Worm (Caenorhabditis elegans) whole organism, L2 larva: ENCODE data around the gene best-1.

Source experiments
- R02D3.7 ChIP-seq: fragments of 150-350 bp; optimal IDR thresholded peaks from 2 replicates; lab custom pipeline; 2014; ENCODE audit warnings: missing biosample characterization, missing genetic modification characterization
- ZK546.5 ChIP-seq: sonication (generic microtip); optimal IDR thresholded peaks from 2 replicates; lab custom pipeline; 2017; ENCODE audit warnings: missing biosample characterization, missing genetic modification characterization
- alr-1 ChIP-seq: fragments of 150-350 bp; optimal IDR thresholded peaks from 2 replicates; lab custom pipeline; 2014; ENCODE audit warnings: missing biosample characterization, missing genetic modification characterization
- blmp-1 ChIP-seq: sonication (generic microtip); optimal IDR thresholded peaks from 2 replicates; lab custom pipeline; 2017; ENCODE audit warnings: missing genetic modification characterization, mild to moderate bottlenecking, missing compliant biosample characterization, antibody characterized with exemption, moderate library complexity; ENCODE audit not compliant: insufficient read depth
- ceh-16 ChIP-seq: fragments of 150-350 bp; optimal IDR thresholded peaks from 2 replicates; lab custom pipeline; 2014; ENCODE audit warnings: missing biosample characterization, missing genetic modification characterization
- ceh-82 ChIP-seq: fragments of 150-350 bp; optimal IDR thresholded peaks from 2 replicates; lab custom pipeline; 2014; ENCODE audit warnings: missing biosample characterization, missing genetic modification characterization
- crh-2 ChIP-seq: sonication (generic microtip); optimal IDR thresholded peaks from 2 replicates; lab custom pipeline; 2017; ENCODE audit warnings: missing biosample characterization, missing genetic modification characterization
- dmd-4 ChIP-seq: sonication (generic microtip); optimal IDR thresholded peaks from 2 replicates; lab custom pipeline; 2017; ENCODE audit warnings: missing biosample characterization, missing genetic modification characterization
- egl-27 ChIP-seq: sonication (generic microtip); optimal IDR thresholded peaks from 3 replicates; lab custom pipeline; 2017; ENCODE audit warnings: missing biosample characterization, missing genetic modification reagents, missing genetic modification characterization
- elt-1 ChIP-seq: fragments of 150-350 bp; optimal IDR thresholded peaks from 2 replicates; lab custom pipeline; 2014; ENCODE audit warnings: missing biosample characterization, missing genetic modification characterization
- elt-3 ChIP-seq: sonication (generic microtip); optimal IDR thresholded peaks from 2 replicates; lab custom pipeline; 2017; ENCODE audit warnings: missing biosample characterization, missing genetic modification characterization
- fos-1 ChIP-seq: fragments of 150-350 bp; optimal IDR thresholded peaks from 2 replicates; lab custom pipeline; 2014; ENCODE audit warnings: missing biosample characterization, missing genetic modification characterization
- lin-13 ChIP-seq: fragments of 150-350 bp; optimal IDR thresholded peaks from 2 replicates; lab custom pipeline; 2014; ENCODE audit warnings: missing biosample characterization, missing genetic modification reagents, missing genetic modification characterization
- lin-39 ChIP-seq: fragments of 150-350 bp; optimal IDR thresholded peaks from 2 replicates; lab custom pipeline; 2014; ENCODE audit warnings: missing biosample characterization, missing genetic modification reagents, missing genetic modification characterization
- lsy-2 ChIP-seq, 2 experiments: fragments of 150-350 bp in 1 of 2; sonication (generic microtip) in 1 of 2; optimal IDR thresholded peaks; 2 replicates each; lab custom pipeline; 2014 to 2017; ENCODE audit warnings: missing biosample characterization in 2 of 2, missing genetic modification characterization in 2 of 2
- mab-5 ChIP-seq: fragments of 150-350 bp; optimal IDR thresholded peaks from 2 replicates; lab custom pipeline; 2014; ENCODE audit warnings: missing biosample characterization, missing genetic modification characterization
- mbf-1 ChIP-seq: sonication (generic microtip); optimal IDR thresholded peaks from 2 replicates; lab custom pipeline; 2017; ENCODE audit warnings: missing biosample characterization, missing genetic modification characterization
- mdl-1 ChIP-seq, 2 experiments: fragments of 150-350 bp in 1 of 2; sonication (generic microtip) in 1 of 2; optimal IDR thresholded peaks; 2 replicates each; lab custom pipeline; 2017; ENCODE audit warnings: missing biosample characterization in 2 of 2, missing genetic modification characterization in 2 of 2
- nhr-10 ChIP-seq: sonication (generic microtip); optimal IDR thresholded peaks from 2 replicates; lab custom pipeline; 2017; ENCODE audit warnings: missing biosample characterization, missing genetic modification characterization
- nhr-12 ChIP-seq: fragments of 150-350 bp; optimal IDR thresholded peaks from 2 replicates; lab custom pipeline; 2014; ENCODE audit warnings: missing biosample characterization, missing genetic modification characterization
- nhr-129 ChIP-seq: fragments of 150-350 bp; optimal IDR thresholded peaks from 2 replicates; lab custom pipeline; 2014; ENCODE audit warnings: missing biosample characterization, missing genetic modification characterization
- nhr-21 ChIP-seq: fragments of 150-350 bp; optimal IDR thresholded peaks from 2 replicates; lab custom pipeline; 2014; ENCODE audit warnings: missing biosample characterization, missing genetic modification characterization
- nhr-237 ChIP-seq: fragments of 150-350 bp; optimal IDR thresholded peaks from 2 replicates; lab custom pipeline; 2014; ENCODE audit warnings: missing biosample characterization, missing genetic modification characterization
- nhr-77 ChIP-seq: fragments of 150-350 bp; optimal IDR thresholded peaks from 2 replicates; lab custom pipeline; 2014; ENCODE audit warnings: missing biosample characterization, missing genetic modification characterization
- peb-1 ChIP-seq: fragments of 150-350 bp; optimal IDR thresholded peaks from 2 replicates; lab custom pipeline; 2014; ENCODE audit warnings: missing biosample characterization, missing genetic modification characterization
- sem-4 ChIP-seq: fragments of 150-350 bp; optimal IDR thresholded peaks from 2 replicates; lab custom pipeline; 2014; ENCODE audit warnings: missing biosample characterization, missing genetic modification reagents, missing genetic modification characterization
- sma-3 ChIP-seq: sonication (generic microtip); optimal IDR thresholded peaks from 2 replicates; lab custom pipeline; 2016; ENCODE audit warnings: missing genetic modification reagents, missing genetic modification characterization, missing compliant biosample characterization
- sma-9 ChIP-seq, 2 experiments: fragments of 150-350 bp in 1 of 2; sonication (generic microtip) in 1 of 2; optimal IDR thresholded peaks; 2 replicates each; lab custom pipeline; 2014 to 2016; ENCODE audit warnings: missing genetic modification characterization in 2 of 2, mild to moderate bottlenecking in 1 of 2, missing biosample characterization in 1 of 2, missing compliant biosample characterization in 1 of 2, missing genetic modification reagents in 1 of 2, moderate library complexity in 1 of 2
- snpc-4 ChIP-seq: fragments of 150-350 bp; optimal IDR thresholded peaks from 2 replicates; lab custom pipeline; 2014; ENCODE audit warnings: missing biosample characterization, missing genetic modification characterization
- unc-55 ChIP-seq: fragments of 150-350 bp; sonication (generic microtip); optimal IDR thresholded peaks from 3 replicates; lab custom pipeline; 2014; ENCODE audit warnings: missing biosample characterization, missing genetic modification reagents, missing genetic modification characterization
- ztf-1 ChIP-seq: fragments of 200-800 bp; sonication (Bioruptor generic); conservative IDR thresholded peaks from 2 replicates; pipeline ENCODE4 v1.3.6; 2022; ENCODE audit warnings: missing genetic modification characterization, missing compliant biosample characterization
- ztf-11 ChIP-seq: sonication (generic microtip); optimal IDR thresholded peaks from 2 replicates; lab custom pipeline; 2017; ENCODE audit warnings: missing biosample characterization, missing genetic modification characterization
- ztf-4 ChIP-seq: fragments of 150-350 bp; optimal IDR thresholded peaks from 2 replicates; lab custom pipeline; 2014; ENCODE audit warnings: missing biosample characterization, missing genetic modification characterization

best-1 gene

DNA sequence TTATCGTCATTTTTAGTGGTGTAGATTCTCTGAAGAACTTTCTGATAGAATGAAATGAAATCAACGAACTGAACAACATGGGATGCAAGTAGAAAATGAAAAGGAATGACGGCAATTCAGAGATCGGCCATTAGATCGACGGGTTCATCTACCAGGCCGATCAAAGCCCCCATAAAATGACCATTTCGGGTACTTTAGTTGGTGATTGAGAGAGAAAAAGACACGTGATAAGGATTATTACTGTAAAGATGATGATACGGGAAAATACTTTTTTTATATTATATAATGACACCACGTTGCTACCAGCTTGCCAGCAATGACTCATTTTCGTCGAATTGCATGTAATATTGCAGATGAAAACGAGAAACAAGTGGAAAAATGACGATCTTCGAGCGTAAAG is at the start of gene best-1:
Gene best-1 (minus strand): TSS at position 29 of the 400 bp plus-strand sequence.
- no peak for TF ChIP-seq lsy-2 (tag; optimal IDR thresholded peaks at IDR 0.05; lab: Kevin White, UChicago)
- TF ChIP-seq ZK546.5 = no peak
- no peak for TF ChIP-seq fos-1 (tag; lab: Kevin White, UChicago)
- TF ChIP-seq nhr-12 (tag; lab: Kevin White, UChicago) = no peak
- peak; percentile 5 for TF ChIP-seq nhr-129 (tag; lab: Kevin White, UChicago)
- TF ChIP-seq mbf-1 (tag; lab: Kevin White, UChicago) = no peak
- TF ChIP-seq nhr-77 (tag; lab: Kevin White, UChicago) = no peak
- TF ChIP-seq elt-1 = no peak
- TF ChIP-seq ztf-11 (tag; lab: Kevin White, UChicago) = no peak
- TF ChIP-seq peb-1 (tag; lab: Kevin White, UChicago) = no peak
- TF ChIP-seq lin-39 = no peak
- TF ChIP-seq mab-5 = no peak
- TF ChIP-seq nhr-237 (tag; lab: Kevin White, UChicago) = no peak
- TF ChIP-seq nhr-10 (tag; lab: Kevin White, UChicago) = no peak
- TF ChIP-seq blmp-1 (tag; lab: Kevin White, UChicago) = peak; percentile 26
- TF ChIP-seq snpc-4 = no peak
- no peak for TF ChIP-seq ceh-82 (tag; lab: Kevin White, UChicago)
- TF ChIP-seq elt-3 (tag; lab: Kevin White, UChicago) = no peak
- TF ChIP-seq ztf-4 (tag; lab: Kevin White, UChicago) = no peak
- TF ChIP-seq crh-2 (tag; lab: Kevin White, UChicago) = peak; percentile 26
- no peak for TF ChIP-seq dmd-4 (tag; lab: Kevin White, UChicago)
- TF ChIP-seq nhr-21 = peak; percentile 74
- TF ChIP-seq sma-9 (GFP tag; optimal IDR thresholded peaks at IDR 0.05; lab: Kevin White, UChicago) = peak; percentile 82
- no peak for TF ChIP-seq sma-9 (tag; optimal IDR thresholded peaks at IDR 0.05; lab: Kevin White, UChicago)
- no peak for TF ChIP-seq unc-55 (GFP tag; lab: Kevin White, UChicago)
- TF ChIP-seq ceh-16 (tag; lab: Kevin White, UChicago) = no peak
- no peak for TF ChIP-seq mdl-1 (tag; optimal IDR thresholded peaks at IDR 0.05; lab: Kevin White, UChicago)
- TF ChIP-seq sma-3 (GFP tag; lab: Kevin White, UChicago) = peak; percentile 56
- no peak for TF ChIP-seq egl-27 (tag; lab: Kevin White, UChicago)
- TF ChIP-seq lin-13 (GFP tag; lab: Kevin White, UChicago) = no peak
- TF ChIP-seq, all 48 proteins: peak for 6

DNA sequence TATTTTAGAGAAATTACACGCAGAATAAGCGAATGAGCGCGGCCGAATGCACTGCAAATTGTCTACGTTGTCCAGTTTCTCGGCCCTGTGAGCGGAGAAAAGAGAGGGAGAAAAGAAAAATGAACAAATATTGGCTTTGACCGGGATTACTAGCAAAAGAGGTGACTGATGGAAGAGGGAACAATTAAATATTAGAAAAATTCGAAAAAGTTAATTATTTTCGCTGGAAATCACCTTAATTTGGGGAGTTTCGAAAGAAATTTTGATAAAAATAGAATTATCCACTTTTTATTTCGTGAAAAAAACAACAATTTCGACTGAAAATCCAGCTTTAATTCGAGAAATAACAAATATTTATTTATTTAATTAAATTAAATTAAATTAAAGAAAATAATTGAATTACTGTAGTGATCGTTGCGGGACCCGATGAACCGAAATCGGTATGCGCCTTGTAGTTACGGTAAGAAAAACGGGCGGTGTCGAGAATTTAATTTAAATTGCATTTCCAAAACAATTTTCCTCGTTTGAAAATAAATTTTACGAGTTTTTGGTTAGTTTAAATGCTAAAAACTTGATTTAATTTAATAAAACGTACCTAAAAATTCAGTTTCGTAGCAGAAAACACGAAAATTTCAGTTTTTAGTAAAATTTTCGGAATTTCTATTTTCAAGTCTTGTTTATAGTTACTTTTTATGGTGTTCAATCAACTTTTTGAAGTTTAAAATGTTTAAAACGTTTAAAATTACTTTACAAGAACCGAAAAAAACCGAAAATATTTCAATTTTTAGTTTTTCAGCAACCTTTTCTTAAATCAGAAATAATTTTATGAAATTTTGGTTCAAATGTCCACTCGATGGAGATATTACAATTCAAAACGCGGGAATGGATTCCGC is 45.1 kb upstream of the best-1 start, which contains the start of the genes crld-1 and msh-5:
Gene crld-1 (minus strand): TSS at position 51 of the 893 bp plus-strand sequence.
Gene msh-5 (plus strand): TSS at position 843 of the 893 bp plus-strand sequence.
- no peak for TF ChIP-seq mab-5
- TF ChIP-seq unc-55 (GFP tag; lab: Kevin White, UChicago) = peak; percentile 2
- TF ChIP-seq nhr-129 (tag; lab: Kevin White, UChicago) = peak; percentile 44
- TF ChIP-seq alr-1 = no peak
- no peak for TF ChIP-seq sem-4 (tag; lab: Kevin White, UChicago)

ce11 chrIV:13149276-13149675 is 39.7 kb upstream of the best-1 start, which contains the start of gene nlp-79:
Gene nlp-79 (plus strand): TSS chrIV:13149576.
- TF ChIP-seq mdl-1 (tag; optimal IDR thresholded peaks at IDR 0.05; lab: Kevin White, UChicago) = no peak
- TF ChIP-seq R02D3.7 (tag; lab: Kevin White, UChicago) = no peak
- no peak for TF ChIP-seq unc-55 (GFP tag; lab: Kevin White, UChicago)
- TF ChIP-seq nhr-12 (tag; lab: Kevin White, UChicago) = no peak
- no peak for TF ChIP-seq lin-39
- TF ChIP-seq nhr-237 (tag; lab: Kevin White, UChicago) = no peak
- TF ChIP-seq, all 48 proteins: peak for 0

- no peak for TF ChIP-seq ztf-1 (GFP tag; lab: Robert Waterston, UW)
- no peak for TF ChIP-seq alr-1
- no peak for TF ChIP-seq snpc-4
Observed at ce11 chrIV:13142254-13142653, 32.7 kb upstream of the best-1 start, which contains the start of gene spe-43. Gene spe-43 (minus strand): TSS chrIV:13142354.
